Worm (Caenorhabditis elegans) whole organism, L4 larva: Measurements from ENCODE around the gene str-41.

ENCODE experiments used
- F49E8.2 ChIP-seq: sonication (generic microtip); optimal IDR thresholded peaks from 2 replicates; lab custom pipeline; 2016; ENCODE audit warnings: missing compliant biosample characterization, mild to moderate bottlenecking, missing genetic modification characterization, borderline replicate concordance
- R02D3.7 ChIP-seq: fragments of 150-350 bp; sonication (generic microtip); optimal IDR thresholded peaks from 3 replicates; lab custom pipeline; 2014; ENCODE audit warnings: missing biosample characterization, missing genetic modification characterization
- T26A8.4 ChIP-seq: fragments of 200-800 bp; sonication (Bioruptor generic); IDR thresholded peaks from 2 replicates; pipeline ENCODE4 v1.3.6; 2022; ENCODE audit warnings: missing genetic modification characterization, missing compliant biosample characterization
- ZK546.5 ChIP-seq, 2 experiments: sonication (generic microtip); optimal IDR thresholded peaks; 2 replicates each; lab custom pipeline; 2017; ENCODE audit warnings: missing biosample characterization in 2 of 2, missing genetic modification characterization in 2 of 2
- aha-1 ChIP-seq: fragments of 150-350 bp; peaks from one replicate; lab custom pipeline; 2014; ENCODE audit warnings: missing biosample characterization, missing genetic modification characterization
- ceh-28 ChIP-seq: fragments of 150-350 bp; optimal IDR thresholded peaks from 2 replicates; lab custom pipeline; 2014; ENCODE audit warnings: missing biosample characterization, missing genetic modification reagents, missing genetic modification characterization
- ces-1 ChIP-seq: fragments of 150-350 bp; sonication (generic microtip); optimal IDR thresholded peaks from 4 replicates; lab custom pipeline; 2014; ENCODE audit warnings: missing biosample characterization, missing genetic modification reagents, missing genetic modification characterization
- cey-2 ChIP-seq: sonication (generic microtip); optimal IDR thresholded peaks from 3 replicates; lab custom pipeline; 2017; ENCODE audit warnings: missing genetic modification characterization, mild to moderate bottlenecking, missing compliant biosample characterization, antibody characterized with exemption, borderline replicate concordance; ENCODE audit not compliant: insufficient read depth
- ctbp-1 ChIP-seq: fragments of 200-800 bp; sonication (Bioruptor generic); IDR thresholded peaks from 2 replicates; pipeline ENCODE4 v1.3.6; 2022; ENCODE audit warnings: missing genetic modification reagents, missing genetic modification characterization, missing compliant biosample characterization
- dmd-6 ChIP-seq: fragments of 200-800 bp; sonication (Bioruptor generic); IDR thresholded peaks from 2 replicates; pipeline ENCODE4 v1.3.6; 2022; ENCODE audit warnings: missing genetic modification reagents, missing genetic modification characterization, missing compliant biosample characterization
- duxl-1 ChIP-seq: sonication (generic microtip); optimal IDR thresholded peaks from 2 replicates; lab custom pipeline; 2016; ENCODE audit warnings: mild to moderate bottlenecking, missing genetic modification characterization, moderate library complexity, missing compliant biosample characterization; ENCODE audit not compliant: poor library complexity
- dve-1 ChIP-seq: sonication (generic microtip); optimal IDR thresholded peaks from 2 replicates; lab custom pipeline; 2017; ENCODE audit warnings: antibody characterized with exemption, mild to moderate bottlenecking, missing genetic modification characterization, missing compliant biosample characterization; ENCODE audit not compliant: insufficient read depth
- hlh-11 ChIP-seq: fragments of 200-800 bp; sonication (Bioruptor generic); optimal IDR thresholded peaks from 2 replicates; lab custom pipeline; 2018; ENCODE audit warnings: mild to moderate bottlenecking, missing genetic modification characterization, missing compliant biosample characterization
- hlh-30 ChIP-seq: sonication (generic microtip); optimal IDR thresholded peaks from 2 replicates; lab custom pipeline; 2017; ENCODE audit warnings: antibody characterized with exemption, mild to moderate bottlenecking, missing genetic modification characterization, missing compliant biosample characterization; ENCODE audit not compliant: insufficient read depth
- hmg-1.1 ChIP-seq: fragments of 200-800 bp; sonication (Bioruptor generic); IDR thresholded peaks from 2 replicates; pipeline ENCODE4 v1.3.6; 2022; ENCODE audit warnings: missing genetic modification reagents, missing genetic modification characterization, missing compliant biosample characterization
- lin-1 ChIP-seq: fragments of 200-800 bp; sonication (Bioruptor generic); IDR thresholded peaks from 2 replicates; pipeline ENCODE4 v1.3.6; 2022; ENCODE audit warnings: missing genetic modification reagents, missing genetic modification characterization, missing compliant biosample characterization
- lin-39 ChIP-seq: fragments of 150-350 bp; optimal IDR thresholded peaks from 2 replicates; lab custom pipeline; 2014; ENCODE audit warnings: missing biosample characterization, missing genetic modification reagents, missing genetic modification characterization
- madf-5 ChIP-seq, 2 experiments: fragments of 200-800 bp; sonication (Bioruptor generic); IDR thresholded peaks; 2 replicates each; pipeline ENCODE4 v1.3.6; 2022; ENCODE audit warnings: missing compliant biosample characterization in 2 of 2, missing genetic modification characterization in 2 of 2
- mep-1 ChIP-seq: fragments of 150-350 bp; sonication (generic microtip); optimal IDR thresholded peaks from 3 replicates; lab custom pipeline; 2014; ENCODE audit warnings: missing biosample characterization, missing genetic modification characterization
- mxl-3 ChIP-seq: fragments of 200-800 bp; sonication (Bioruptor generic); optimal IDR thresholded peaks from 2 replicates; lab custom pipeline; 2018; ENCODE audit warnings: mild to moderate bottlenecking, missing genetic modification characterization, missing compliant biosample characterization
- nhr-10 ChIP-seq: fragments of 150-350 bp; optimal IDR thresholded peaks from 2 replicates; lab custom pipeline; 2014; ENCODE audit warnings: missing biosample characterization, missing genetic modification characterization
- nhr-11 ChIP-seq: fragments of 150-350 bp; optimal IDR thresholded peaks from 2 replicates; lab custom pipeline; 2014; ENCODE audit warnings: missing biosample characterization, missing genetic modification characterization
- nhr-25 ChIP-seq: sonication (generic microtip); optimal IDR thresholded peaks from 2 replicates; lab custom pipeline; 2017; ENCODE audit warnings: missing genetic modification characterization, mild to moderate bottlenecking, missing compliant biosample characterization, antibody characterized with exemption, moderate library complexity, borderline replicate concordance; ENCODE audit not compliant: insufficient read depth
- nhr-42 ChIP-seq: fragments of 200-800 bp; sonication (Bioruptor generic); IDR thresholded peaks from 2 replicates; pipeline ENCODE4 v1.3.6; 2022; ENCODE audit warnings: missing genetic modification characterization, missing compliant biosample characterization
- nhr-48 ChIP-seq: sonication (generic microtip); optimal IDR thresholded peaks from 2 replicates; lab custom pipeline; 2016; ENCODE audit warnings: mild to moderate bottlenecking, missing genetic modification characterization, missing compliant biosample characterization
- nhr-6 ChIP-seq: fragments of 150-350 bp; optimal IDR thresholded peaks from 2 replicates; lab custom pipeline; 2014; ENCODE audit warnings: missing biosample characterization, missing genetic modification characterization
- nhr-76 ChIP-seq: fragments of 150-350 bp; optimal IDR thresholded peaks from 2 replicates; lab custom pipeline; 2014; ENCODE audit warnings: missing biosample characterization, missing genetic modification characterization
- pha-4 ChIP-seq, 2 experiments: fragments of 150-350 bp in 1 of 2; fragments of 200-800 bp in 1 of 2; sonication (Bioruptor generic) in 1 of 2; IDR thresholded peaks in 1 of 2; optimal IDR thresholded peaks in 1 of 2; 2 replicates each; pipeline versions ENCODE4 v1.3.6 to Lab custom; 2014 to 2022; ENCODE audit warnings: missing genetic modification characterization in 2 of 2, missing genetic modification reagents in 2 of 2, missing biosample characterization in 1 of 2, missing compliant biosample characterization in 1 of 2
- pqm-1 ChIP-seq: sonication (generic microtip); optimal IDR thresholded peaks from 2 replicates; lab custom pipeline; 2017; ENCODE audit warnings: missing biosample characterization, missing genetic modification characterization
- skn-1 ChIP-seq: fragments of 150-350 bp; optimal IDR thresholded peaks from 2 replicates; lab custom pipeline; 2014; ENCODE audit warnings: missing biosample characterization, missing genetic modification characterization
- snpc-1.2 ChIP-seq: fragments of 200-800 bp; sonication (Bioruptor generic); IDR thresholded peaks from 2 replicates; pipeline ENCODE4 v1.3.6; 2022; ENCODE audit warnings: missing genetic modification reagents, missing genetic modification characterization, missing compliant biosample characterization
- snpc-4 ChIP-seq: fragments of 150-350 bp; optimal IDR thresholded peaks from 2 replicates; lab custom pipeline; 2014; ENCODE audit warnings: missing biosample characterization, missing genetic modification characterization
- spr-1 ChIP-seq: sonication (generic microtip); optimal IDR thresholded peaks from 2 replicates; lab custom pipeline; 2016; ENCODE audit warnings: mild to moderate bottlenecking, missing genetic modification characterization, missing compliant biosample characterization
- unc-130 ChIP-seq: sonication (generic microtip); optimal IDR thresholded peaks from 2 replicates; lab custom pipeline; 2016; ENCODE audit warnings: missing genetic modification reagents, missing genetic modification characterization, missing compliant biosample characterization
- unc-62 ChIP-seq, 3 experiments: fragments of 150-350 bp in 1 of 3; sonication (generic microtip); optimal IDR thresholded peaks in 2 of 3; peaks in 1 of 3; 1 replicate in 1 of 3; 2 replicates in 2 of 3; lab custom pipeline; 2014 to 2017; ENCODE audit warnings: missing biosample characterization in 3 of 3, missing genetic modification characterization in 3 of 3, missing genetic modification reagents in 3 of 3, missing genotype in 1 of 3
- zag-1 ChIP-seq: fragments of 150-350 bp; optimal IDR thresholded peaks from 2 replicates; lab custom pipeline; 2014; ENCODE audit warnings: missing biosample characterization, missing genetic modification characterization
- zfp-3 ChIP-seq: fragments of 200-800 bp; sonication (Bioruptor generic); conservative IDR thresholded peaks from 2 replicates; pipeline ENCODE4 v1.3.6; 2022; ENCODE audit warnings: missing genetic modification reagents, missing genetic modification characterization, missing compliant biosample characterization
- zip-11 ChIP-seq: fragments of 200-800 bp; sonication (Bioruptor generic); IDR thresholded peaks from 2 replicates; pipeline ENCODE4 v1.3.6; 2022; ENCODE audit warnings: missing genetic modification characterization, missing compliant biosample characterization

Gene str-41

ce11 chrV:7379384-7379783, 32.4 kb upstream of the str-41 start, which contains the start of gene srsx-24:
TSS of gene srsx-24 (minus strand) at chrV:7379484.
- TF ChIP-seq nhr-10 (tag; lab: Kevin White, UChicago) (no peak), lin-39 (tag; lab: Kevin White, UChicago) (no peak), mep-1 (tag; lab: Kevin White, UChicago) (no peak)

ce11 chrV:7381008-7381407, 30.8 kb upstream of the str-41 start, which contains the start of gene C03G6.17:
TSS of gene C03G6.17 (minus strand) at chrV:7381108.
- TF ChIP-seq F49E8.2 (tag; lab: Kevin White, UChicago), result no peak
- TF ChIP-seq nhr-76 (tag; lab: Kevin White, UChicago), result no peak
- peak; percentile 22 for TF ChIP-seq aha-1 (tag; lab: Kevin White, UChicago)
- TF ChIP-seq ceh-28, result no peak
- no peak for TF ChIP-seq zip-11
- no peak for TF ChIP-seq lin-1 (GFP tag; lab: Robert Waterston, UW)
- TF ChIP-seq madf-5 (GFP tag; IDR thresholded peaks at IDR 0.05; lab: Robert Waterston, UW), result no peak

- TF ChIP-seq nhr-11 (tag; lab: Kevin White, UChicago), result peak; percentile 9
- no peak for TF ChIP-seq mxl-3
- peak; percentile 10 for TF ChIP-seq dve-1 (tag; lab: Kevin White, UChicago)
- peak in 1 of 2 experiments; percentile 66 for TF ChIP-seq unc-62 (GFP tag; optimal IDR thresholded peaks at IDR 0.05 in 1 of 2; lab: Kevin White, UChicago)
- no peak for TF ChIP-seq unc-62 (tag; optimal IDR thresholded peaks at IDR 0.05; lab: Kevin White, UChicago)
- TF ChIP-seq, all 104 proteins: peak for 3
These were observed 25.7 kb upstream of the str-41 start, which contains the start of gene srp-6 for ce11 chrV:7386052-7386573. TSS of gene srp-6 (minus strand) at chrV:7386102.

ce11 chrV:7387755-7388154, 24.0 kb upstream of the str-41 start, which contains the start of gene C02H6.3:
TSS of gene C02H6.3 (minus strand) at chrV:7387855.
- TF ChIP-seq nhr-76 (tag; lab: Kevin White, UChicago) (no peak), nhr-48 (tag; lab: Kevin White, UChicago) (no peak), hmg-1.1 (GFP tag; lab: Robert Waterston, UW) (no peak), skn-1 (no peak), unc-130 (GFP tag; lab: Kevin White, UChicago) (no peak), nhr-42 (GFP tag; lab: Robert Waterston, UW) (no peak), pqm-1 (tag; lab: Kevin White, UChicago) (no peak), spr-1 (tag; lab: Kevin White, UChicago) (no peak), nhr-10 (tag; lab: Kevin White, UChicago) (no peak)

ce11 chrV:7389771-7390170, 22.0 kb upstream of the str-41 start, which contains the start of gene C02H6.1:
TSS of gene C02H6.1 (minus strand) at chrV:7389871.
- TF ChIP-seq nhr-6 (tag; lab: Kevin White, UChicago), result no peak
- no peak for TF ChIP-seq pha-4 (GFP tag; IDR thresholded peaks at IDR 0.05; lab: Robert Waterston, UW)
- no peak for TF ChIP-seq pha-4 (tag; optimal IDR thresholded peaks at IDR 0.05; lab: Kevin White, UChicago)
- no peak for TF ChIP-seq hlh-30 (tag; lab: Kevin White, UChicago)
- TF ChIP-seq cey-2 (tag; lab: Kevin White, UChicago), result no peak
- TF ChIP-seq snpc-1.2 (GFP tag; lab: Robert Waterston, UW), result no peak
- TF ChIP-seq ctbp-1 (GFP tag; lab: Robert Waterston, UW), result no peak
- no peak for TF ChIP-seq pqm-1 (tag; lab: Kevin White, UChicago)
- TF ChIP-seq ces-1 (GFP tag; lab: Kevin White, UChicago), result no peak
- no peak for TF ChIP-seq dmd-6
- TF ChIP-seq zip-11, result no peak
- TF ChIP-seq hlh-11 (tag; lab: Kevin White, UChicago), result no peak
- TF ChIP-seq duxl-1 (tag; lab: Kevin White, UChicago), result no peak
- TF ChIP-seq T26A8.4 (GFP tag; lab: Robert Waterston, UW), result no peak
- no peak for TF ChIP-seq zag-1 (tag; lab: Kevin White, UChicago)
- no peak for TF ChIP-seq nhr-25
- TF ChIP-seq R02D3.7 (tag; lab: Kevin White, UChicago), result no peak
- no peak for TF ChIP-seq snpc-4 (tag; lab: Kevin White, UChicago)
- TF ChIP-seq ZK546.5 (tag; optimal IDR thresholded peaks at IDR 0.05; lab: Kevin White, UChicago), result no peak
- TF ChIP-seq zfp-3, result no peak
